Worm (Caenorhabditis elegans) whole organism, young adult: ENCODE measurements around the gene F22E5.22.
"Not testable (repeated sequence)": the region's sequence is repeated elsewhere in the genome, so short reads cannot be mapped to it uniquely, and the experiment has no call there.

Source experiments
- C06A6.2 ChIP-seq: fragments of 200-800 bp; sonication (Bioruptor generic); conservative IDR thresholded peaks from 2 replicates; pipeline ENCODE4 v1.3.6; 2022; ENCODE audit warnings: missing genetic modification characterization, missing compliant biosample characterization
- F10E7.11 ChIP-seq: sonication (generic microtip); optimal IDR thresholded peaks from 2 replicates; lab custom pipeline; 2017; ENCODE audit warnings: mild to moderate bottlenecking, missing genetic modification characterization, moderate library complexity, missing compliant biosample characterization
- F22D6.2 ChIP-seq: sonication (generic microtip); optimal IDR thresholded peaks from 2 replicates; lab custom pipeline; 2016; ENCODE audit warnings: mild to moderate bottlenecking, missing genetic modification characterization, missing compliant biosample characterization
- F49E8.2 ChIP-seq: sonication (generic microtip); optimal IDR thresholded peaks from 3 replicates; lab custom pipeline; 2017; ENCODE audit warnings: missing genetic modification characterization, mild to moderate bottlenecking, missing compliant biosample characterization, antibody characterized with exemption, moderate library complexity; ENCODE audit not compliant: insufficient read depth
- F55B11.4 ChIP-seq: sonication (generic microtip); optimal IDR thresholded peaks from 2 replicates; lab custom pipeline; 2016; ENCODE audit warnings: missing compliant biosample characterization, missing genetic modification characterization, borderline replicate concordance; ENCODE audit not compliant: insufficient read depth
- F57C9.4 ChIP-seq: sonication (generic microtip); optimal IDR thresholded peaks from 2 replicates; lab custom pipeline; 2017; ENCODE audit warnings: mild to moderate bottlenecking, missing genetic modification characterization, missing compliant biosample characterization
- T26A5.8 ChIP-seq: sonication (generic microtip); optimal IDR thresholded peaks from 2 replicates; lab custom pipeline; 2016; ENCODE audit warnings: missing genetic modification characterization, missing compliant biosample characterization
- ZK185.1 ChIP-seq: sonication (generic microtip); optimal IDR thresholded peaks from 2 replicates; lab custom pipeline; 2016; ENCODE audit warnings: mild to moderate bottlenecking, missing genetic modification characterization, missing compliant biosample characterization; ENCODE audit not compliant: poor library complexity, severe bottlenecking
- akir-1 ChIP-seq: fragments of 200-800 bp; sonication (Bioruptor generic); optimal IDR thresholded peaks from 2 replicates; lab custom pipeline; 2018; ENCODE audit warnings: mild to moderate bottlenecking, missing genetic modification characterization, moderate library complexity, missing compliant biosample characterization
- atf-7 ChIP-seq: sonication (generic microtip); optimal IDR thresholded peaks from 2 replicates; lab custom pipeline; 2017; ENCODE audit warnings: mild to moderate bottlenecking, missing genetic modification characterization, missing compliant biosample characterization
- attf-6 ChIP-seq: fragments of 200-800 bp; sonication (Bioruptor generic); IDR thresholded peaks from 2 replicates; pipeline ENCODE4 v1.3.6; 2022; ENCODE audit warnings: missing genetic modification reagents, missing genetic modification characterization, missing compliant biosample characterization
- bed-1 ChIP-seq: fragments of 200-800 bp; sonication (Bioruptor generic); IDR thresholded peaks from 2 replicates; pipeline ENCODE4 v1.3.6; 2022; ENCODE audit warnings: missing genetic modification reagents, missing genetic modification characterization, missing compliant biosample characterization
- bed-2 ChIP-seq: fragments of 200-800 bp; sonication (Bioruptor generic); IDR thresholded peaks from 2 replicates; pipeline ENCODE4 v1.3.6; 2022; ENCODE audit warnings: missing genetic modification reagents, missing genetic modification characterization, missing compliant biosample characterization
- ceh-40 ChIP-seq: fragments of 200-800 bp; sonication (Bioruptor generic); IDR thresholded peaks from 2 replicates; pipeline ENCODE4 v1.3.6; 2022; ENCODE audit warnings: missing genetic modification characterization, missing compliant biosample characterization
- die-1 ChIP-seq: sonication (generic microtip); optimal IDR thresholded peaks from 2 replicates; lab custom pipeline; 2016; ENCODE audit warnings: missing genotype, mild to moderate bottlenecking, missing genetic modification characterization, missing compliant biosample characterization
- dox-1 ChIP-seq: fragments of 200-800 bp; sonication (Bioruptor generic); IDR thresholded peaks from 2 replicates; pipeline ENCODE4 v1.3.6; 2022; ENCODE audit warnings: missing genetic modification reagents, missing genetic modification characterization, missing compliant biosample characterization
- dpff-1 ChIP-seq: sonication (generic microtip); optimal IDR thresholded peaks from 2 replicates; lab custom pipeline; 2017; ENCODE audit warnings: mild to moderate bottlenecking, missing genetic modification characterization, missing compliant biosample characterization
- efl-1 ChIP-seq: fragments of 150-350 bp; optimal IDR thresholded peaks from 2 replicates; lab custom pipeline; 2014; ENCODE audit warnings: missing biosample characterization, missing genetic modification reagents, missing genetic modification characterization
- egrh-3 ChIP-seq: fragments of 200-800 bp; sonication (Bioruptor generic); IDR thresholded peaks from 2 replicates; pipeline ENCODE4 v1.3.6; 2022; ENCODE audit warnings: missing genetic modification reagents, missing genetic modification characterization, missing compliant biosample characterization
- ets-4 ChIP-seq: fragments of 200-800 bp; sonication (Bioruptor generic); optimal IDR thresholded peaks from 2 replicates; lab custom pipeline; 2018; ENCODE audit warnings: mild to moderate bottlenecking, missing genetic modification characterization, missing compliant biosample characterization
- lin-35 ChIP-seq, 3 experiments: fragments of 150-350 bp in 2 of 3; sonication (generic microtip) in 1 of 3; optimal IDR thresholded peaks; 2 replicates each; lab custom pipeline; 2014 to 2018; ENCODE audit warnings: missing biosample characterization in 3 of 3, missing genetic modification characterization in 3 of 3, missing genetic modification reagents in 3 of 3
- lin-54 ChIP-seq: fragments of 200-800 bp; sonication (Bioruptor generic); optimal IDR thresholded peaks from 2 replicates; lab custom pipeline; 2018; ENCODE audit warnings: mild to moderate bottlenecking, missing genetic modification characterization, missing compliant biosample characterization
- madf-10 ChIP-seq: sonication (generic microtip); optimal IDR thresholded peaks from 2 replicates; lab custom pipeline; 2016; ENCODE audit warnings: mild to moderate bottlenecking, missing genetic modification characterization, missing compliant biosample characterization
- mcd-1 ChIP-seq: fragments of 200-800 bp; sonication (Bioruptor generic); IDR thresholded peaks from 2 replicates; pipeline ENCODE4 v1.3.6; 2022; ENCODE audit warnings: missing genetic modification reagents, missing genetic modification characterization, missing compliant biosample characterization
- mes-4 ChIP-seq: sonication (generic microtip); optimal IDR thresholded peaks from 2 replicates; lab custom pipeline; 2016; ENCODE audit warnings: missing genotype, missing genetic modification characterization, missing compliant biosample characterization
- mxl-1 ChIP-seq: sonication (generic microtip); optimal IDR thresholded peaks from 2 replicates; lab custom pipeline; 2016; ENCODE audit warnings: missing genetic modification characterization, missing compliant biosample characterization
- nfya-1 ChIP-seq: sonication (generic microtip); optimal IDR thresholded peaks from 2 replicates; lab custom pipeline; 2017; ENCODE audit warnings: antibody characterized with exemption, missing compliant biosample characterization, missing genetic modification characterization, borderline replicate concordance; ENCODE audit not compliant: insufficient read depth
- nfya-2 ChIP-seq: fragments of 200-800 bp; sonication (Bioruptor generic); IDR thresholded peaks from 2 replicates; pipeline ENCODE4 v1.3.6; 2022; ENCODE audit warnings: missing genetic modification reagents, missing genetic modification characterization, missing compliant biosample characterization
- nhr-120 ChIP-seq: fragments of 200-800 bp; sonication (Bioruptor generic); IDR thresholded peaks from 2 replicates; pipeline ENCODE4 v1.3.6; 2022; ENCODE audit warnings: missing genetic modification characterization, missing compliant biosample characterization
- nhr-80 ChIP-seq: sonication (generic microtip); optimal IDR thresholded peaks from 2 replicates; lab custom pipeline; 2016; ENCODE audit warnings: missing genetic modification characterization, missing compliant biosample characterization
- pbrm-1 ChIP-seq: fragments of 200-800 bp; sonication (Bioruptor generic); IDR thresholded peaks from 2 replicates; pipeline ENCODE4 v1.3.6; 2022; ENCODE audit warnings: missing genetic modification reagents, missing genetic modification characterization, missing compliant biosample characterization
- rcor-1 ChIP-seq: fragments of 200-800 bp; sonication (Bioruptor generic); IDR thresholded peaks from 2 replicates; pipeline ENCODE4 v1.3.6; 2022; ENCODE audit warnings: missing genetic modification reagents, missing genetic modification characterization, missing compliant biosample characterization
- snpc-4 ChIP-seq, 5 experiments: fragments of 150-350 bp in 1 of 5; sonication (generic microtip) in 4 of 5; optimal IDR thresholded peaks; 2 replicates each; lab custom pipeline; 2014 to 2018; ENCODE audit warnings: missing genetic modification characterization in 5 of 5, missing biosample characterization in 3 of 5, antibody characterized with exemption in 2 of 5, mild to moderate bottlenecking in 2 of 5, missing compliant biosample characterization in 2 of 5, missing genotype in 2 of 5, moderate library complexity in 2 of 5, missing genetic modification reagents in 1 of 5
- tbx-9 ChIP-seq: sonication (generic microtip); optimal IDR thresholded peaks from 2 replicates; lab custom pipeline; 2016; ENCODE audit warnings: borderline replicate concordance, missing genetic modification characterization, inconsistent platforms, missing compliant biosample characterization
- unc-130 ChIP-seq: sonication (generic microtip); optimal IDR thresholded peaks from 2 replicates; lab custom pipeline; 2016; ENCODE audit warnings: missing genetic modification reagents, missing genetic modification characterization, missing compliant biosample characterization
- ztf-6 ChIP-seq: fragments of 200-800 bp; sonication (Bioruptor generic); IDR thresholded peaks from 2 replicates; pipeline ENCODE4 v1.3.6; 2022; ENCODE audit warnings: missing genetic modification reagents, missing genetic modification characterization, missing compliant biosample characterization

The F22E5.22 gene

DNA sequence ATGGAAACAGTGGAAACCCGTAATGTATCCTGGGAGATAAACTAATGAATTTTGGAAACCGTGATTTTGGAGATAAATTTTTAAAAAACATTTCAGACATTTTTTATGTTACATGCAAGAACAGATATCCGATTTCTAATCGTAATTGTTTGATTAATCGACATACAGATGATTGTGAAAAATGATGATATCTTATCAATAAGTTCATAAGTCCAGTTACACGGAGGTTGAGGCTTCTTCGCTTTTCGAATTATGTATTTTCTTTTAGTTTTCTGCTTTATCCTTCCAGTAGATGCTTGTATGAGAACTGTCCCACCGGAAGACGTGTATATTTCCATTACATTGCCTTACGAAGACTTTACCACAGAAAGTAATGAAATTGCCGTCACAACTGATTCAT is at the start of gene F22E5.22:
TSS of gene F22E5.22 (plus strand) at position 301 of the 400 bp plus-strand sequence.
- TF ChIP-seq ceh-40 (no peak), C06A6.2 (GFP tag; lab: Robert Waterston, UW) (no peak), tbx-9 (tag; lab: Kevin White, UChicago) (no peak), F22D6.2 (tag; lab: Kevin White, UChicago) (no peak), pbrm-1 (GFP tag; lab: Robert Waterston, UW) (no peak), nfya-1 (tag; lab: Kevin White, UChicago) (no peak), efl-1 (GFP tag; lab: Kevin White, UChicago) (no peak), madf-10 (tag; lab: Kevin White, UChicago) (no peak), ztf-6 (GFP tag; lab: Robert Waterston, UW) (no peak), rcor-1 (GFP tag; lab: Robert Waterston, UW) (no peak), mcd-1 (no peak), F10E7.11 (tag; lab: Kevin White, UChicago) (no peak), lin-54 (no peak), ZK185.1 (tag; lab: Kevin White, UChicago) (no peak), T26A5.8 (no peak), bed-2 (GFP tag; lab: Robert Waterston, UW) (no peak), nfya-2 (GFP tag; lab: Robert Waterston, UW) (no peak), F57C9.4 (tag; lab: Kevin White, UChicago) (no peak), egrh-3 (GFP tag; lab: Robert Waterston, UW) (no peak), nhr-120 (GFP tag; lab: Robert Waterston, UW) (no peak)
- TF ChIP-seq, all 124 proteins: peak for 0

DNA sequence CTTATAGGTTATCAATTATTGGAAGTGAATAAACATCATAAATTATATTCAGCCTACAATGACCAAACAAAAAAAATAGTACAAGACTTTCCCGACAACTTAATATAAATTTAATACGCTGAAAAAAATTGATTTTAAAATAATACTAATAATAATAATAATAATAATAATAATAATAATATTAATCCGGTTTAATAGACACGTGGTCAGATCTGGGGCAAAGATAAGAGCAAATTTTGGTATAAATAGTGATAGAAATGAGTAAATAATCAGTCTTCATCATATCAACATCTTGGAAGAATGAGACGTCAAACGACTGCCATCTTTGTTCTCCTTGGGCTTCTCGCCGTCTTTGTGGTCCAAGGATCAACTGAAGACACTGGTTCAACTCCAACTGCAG is 49.1 kb upstream of the F22E5.22 start, which contains the start of gene msrp-5:
TSS of gene msrp-5 (plus strand) at position 301 of the 400 bp plus-strand sequence.
- not testable (repeated sequence) for TF ChIP-seq lin-35 (GFP tag; optimal IDR thresholded peaks at IDR 0.05; lab: Kevin White, UChicago); nhr-80 (tag; lab: Kevin White, UChicago); egrh-3 (GFP tag; lab: Robert Waterston, UW)

DNA sequence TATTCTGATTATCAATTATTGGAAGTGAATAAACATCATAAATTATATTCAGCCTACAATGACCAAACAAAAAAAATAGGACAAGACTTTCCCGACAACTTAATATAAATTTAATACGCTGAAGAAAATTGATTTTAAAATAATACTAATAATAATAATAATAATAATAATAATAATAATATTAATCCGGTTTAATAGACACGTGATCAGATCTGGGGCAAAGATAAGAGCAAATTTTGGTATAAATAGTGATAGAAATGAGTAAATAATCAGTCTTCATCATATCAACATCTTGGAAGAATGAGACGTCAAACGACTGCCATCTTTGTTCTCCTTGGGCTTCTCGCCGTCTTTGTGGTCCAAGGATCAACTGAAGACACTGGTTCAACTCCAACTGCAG is 46.6 kb upstream of the F22E5.22 start, which contains the start of gene msrp-6:
TSS of gene msrp-6 (plus strand) at position 301 of the 400 bp plus-strand sequence.
- not testable (repeated sequence) for TF ChIP-seq F55B11.4 (tag; lab: Kevin White, UChicago); ets-4 (GFP tag; lab: Kevin White, UChicago); snpc-4 (GFP tag; optimal IDR thresholded peaks at IDR 0.05; lab: Kevin White, UChicago); snpc-4 (tag; optimal IDR thresholded peaks at IDR 0.05; lab: Kevin White, UChicago)
- TF ChIP-seq, all 124 proteins: peak for 0; not testable (repeated sequence) for 124

DNA sequence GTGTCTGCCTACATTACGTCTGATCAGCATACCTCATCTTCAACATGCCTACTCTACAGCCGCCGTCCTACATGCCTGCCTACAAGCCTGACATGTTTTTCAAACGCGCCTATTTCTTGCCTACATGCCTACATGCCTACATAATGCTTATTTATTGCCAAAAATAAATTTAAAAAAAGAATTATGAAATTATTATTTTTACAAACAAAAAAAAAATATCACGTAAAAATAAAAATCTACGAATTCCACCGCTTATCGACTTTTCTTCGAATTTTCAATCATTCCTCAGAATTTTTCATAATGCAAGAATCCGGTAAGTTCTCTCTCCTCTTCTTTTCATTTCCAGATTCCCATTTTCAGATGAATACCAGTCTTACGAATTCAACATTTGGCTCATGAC is 43.2 kb upstream of the F22E5.22 start, which contains the start of gene D2062.5:
TSS of gene D2062.5 (plus strand) at position 301 of the 400 bp plus-strand sequence.
- no peak for TF ChIP-seq atf-7 (tag; lab: Kevin White, UChicago)
- TF ChIP-seq mes-4 (tag; lab: Kevin White, UChicago), result no peak
- TF ChIP-seq mxl-1 (tag; lab: Kevin White, UChicago), result no peak
- no peak for TF ChIP-seq attf-6
- TF ChIP-seq F49E8.2 (tag; lab: Kevin White, UChicago), result no peak
- TF ChIP-seq bed-1 (GFP tag; lab: Robert Waterston, UW), result no peak
- no peak for TF ChIP-seq die-1 (tag; lab: Kevin White, UChicago)
- no peak for TF ChIP-seq dox-1 (GFP tag; lab: Robert Waterston, UW)
- TF ChIP-seq dpff-1 (tag; lab: Kevin White, UChicago), result no peak
- TF ChIP-seq akir-1 (GFP tag; lab: Kevin White, UChicago), result no peak
- TF ChIP-seq unc-130 (GFP tag; lab: Kevin White, UChicago), result no peak
- TF ChIP-seq lin-35 (GFP tag; optimal IDR thresholded peaks at IDR 0.05; lab: Kevin White, UChicago), result no peak
